Fruit fly (Drosophila melanogaster) whole organism, adult: ENCODE results near the gene smog.

ENCODE experiments used
- CG11617 ChIP-seq: fragments of 200-800 bp; sonication (Bioruptor generic); optimal IDR thresholded peaks from 2 replicates; lab custom pipeline; 2017; ENCODE audit warnings: mild to moderate bottlenecking, missing biosample characterization, missing genetic modification reagents, missing genetic modification characterization
- CG12768 ChIP-seq: fragments of 200-800 bp; sonication (Bioruptor generic); optimal IDR thresholded peaks from 2 replicates; lab custom pipeline; 2017; ENCODE audit warnings: missing biosample characterization, missing genetic modification characterization, mild to moderate bottlenecking, moderate library complexity, missing genetic modification reagents
- CG14711 ChIP-seq: fragments of 200-800 bp; sonication (Bioruptor generic); optimal IDR thresholded peaks from 2 replicates; lab custom pipeline; 2018; ENCODE audit warnings: missing biosample characterization, mild to moderate bottlenecking, missing genetic modification characterization, moderate library complexity
- CG1620 ChIP-seq: fragments of 200-800 bp; sonication (Bioruptor generic); optimal IDR thresholded peaks from 2 replicates; lab custom pipeline; 2016; ENCODE audit warnings: missing biosample characterization, missing genetic modification characterization
- CG33017 ChIP-seq: fragments of 200-800 bp; sonication (Bioruptor generic); optimal IDR thresholded peaks from 2 replicates; lab custom pipeline; 2018; ENCODE audit warnings: missing biosample characterization, mild to moderate bottlenecking, missing genetic modification characterization, moderate library complexity
- CG5204 ChIP-seq: fragments of 200-800 bp; sonication (Bioruptor generic); optimal IDR thresholded peaks from 2 replicates; lab custom pipeline; 2016; ENCODE audit warnings: missing biosample characterization, missing genetic modification characterization
- CG7045 ChIP-seq: fragments of 200-800 bp; sonication (Bioruptor generic); optimal IDR thresholded peaks from 2 replicates; lab custom pipeline; 2017; ENCODE audit warnings: missing biosample characterization, mild to moderate bottlenecking, missing genetic modification characterization
- CG7101 ChIP-seq: fragments of 200-800 bp; sonication (Bioruptor generic); optimal IDR thresholded peaks from 2 replicates; lab custom pipeline; 2018; ENCODE audit warnings: missing biosample characterization, mild to moderate bottlenecking, missing genetic modification characterization, moderate library complexity
- Clk ChIP-seq: fragments of 200-800 bp; sonication (Bioruptor generic); optimal IDR thresholded peaks from 2 replicates; lab custom pipeline; 2017; ENCODE audit warnings: missing biosample characterization, missing genetic modification characterization
- Crg-1 ChIP-seq: fragments of 200-800 bp; sonication (Bioruptor generic); optimal IDR thresholded peaks from 2 replicates; lab custom pipeline; 2016; ENCODE audit warnings: missing biosample characterization, missing genetic modification characterization
- Hr96 ChIP-seq: fragments of 200-800 bp; sonication (Bioruptor generic); optimal IDR thresholded peaks from 2 replicates; lab custom pipeline; 2016; ENCODE audit warnings: missing biosample characterization, missing genetic modification characterization
- Mnt ChIP-seq: fragments of 200-800 bp; sonication (Bioruptor generic); optimal IDR thresholded peaks from 2 replicates; lab custom pipeline; 2016; ENCODE audit warnings: missing biosample characterization, mild to moderate bottlenecking, missing genetic modification characterization
- bab1 ChIP-seq: fragments of 200-800 bp; sonication (Bioruptor generic); optimal IDR thresholded peaks from 3 replicates; lab custom pipeline; 2019; ENCODE audit warnings: missing biosample characterization, mild to moderate bottlenecking, missing genetic modification characterization, moderate library complexity
- cic ChIP-seq: fragments of 200-800 bp; sonication (Bioruptor generic); optimal IDR thresholded peaks from 2 replicates; lab custom pipeline; 2017; ENCODE audit warnings: missing biosample characterization, mild to moderate bottlenecking, missing genetic modification characterization, moderate library complexity
- cnc ChIP-seq, 2 experiments: fragments of >200 bp; optimal IDR thresholded peaks; 2 replicates each; lab custom pipeline; 2017
- kay ChIP-seq: fragments of 200-800 bp; sonication (Bioruptor generic); peaks from one replicate; lab custom pipeline; 2016; ENCODE audit warnings: missing biosample characterization, missing genetic modification characterization, borderline replicate concordance
- ovo ChIP-seq: fragments of 200-800 bp; sonication (Bioruptor generic); optimal IDR thresholded peaks from 2 replicates; lab custom pipeline; 2016; ENCODE audit warnings: missing biosample characterization, missing genetic modification characterization
- pad ChIP-seq: fragments of 200-800 bp; sonication (Bioruptor generic); optimal IDR thresholded peaks from 3 replicates; lab custom pipeline; 2017; ENCODE audit warnings: missing biosample characterization, missing genetic modification characterization, mild to moderate bottlenecking, moderate library complexity, missing genetic modification reagents
- tj ChIP-seq: fragments of 200-800 bp; sonication (Bioruptor generic); optimal IDR thresholded peaks from 3 replicates; lab custom pipeline; 2017; ENCODE audit warnings: missing biosample characterization, mild to moderate bottlenecking, missing genetic modification characterization, moderate library complexity
- toe ChIP-seq: fragments of 200-800 bp; sonication (Bioruptor generic); optimal IDR thresholded peaks from 2 replicates; lab custom pipeline; 2016; ENCODE audit warnings: missing biosample characterization, missing genetic modification characterization

smog gene

DNA sequence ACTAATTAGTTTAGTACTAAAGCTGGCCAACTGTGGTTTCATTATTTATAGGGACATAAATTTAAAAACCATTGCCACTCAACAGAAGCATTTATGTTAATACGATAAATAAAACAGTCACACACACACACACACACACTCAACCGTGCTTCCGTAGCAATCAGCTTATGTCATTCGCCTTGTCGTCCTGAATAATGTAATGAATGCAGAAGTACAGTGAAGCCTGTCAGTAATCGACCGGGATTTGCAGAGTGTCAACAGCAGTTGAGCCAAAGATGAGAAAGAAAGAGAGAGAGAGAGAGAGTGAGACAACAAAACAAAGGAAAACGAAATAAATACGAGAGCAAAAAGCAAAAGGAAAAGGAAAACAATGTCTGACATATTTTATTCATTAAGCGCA, 15.7 kb downstream of the smog start:
- no peak for TF ChIP-seq tj (GFP tag; lab: Kevin White, UChicago)
- no peak for TF ChIP-seq CG14711
- no peak for TF ChIP-seq CG33017
- TF ChIP-seq CG7101 (tag; lab: Kevin White, UChicago), result no peak
- no peak for TF ChIP-seq Mnt (GFP tag; lab: Kevin White, UChicago)
- TF ChIP-seq pad (GFP tag; lab: Kevin White, UChicago), result no peak
- no peak for TF ChIP-seq cic (GFP tag; lab: Kevin White, UChicago)
- no peak for TF ChIP-seq CG7045
- no peak for TF ChIP-seq ovo (GFP tag; lab: Kevin White, UChicago)
- no peak for TF ChIP-seq cnc (optimal IDR thresholded peaks at IDR 0.05; lab: Kevin White, UChicago)
- TF ChIP-seq CG5204 (GFP tag; lab: Kevin White, UChicago), result no peak

- TF ChIP-seq tj (GFP tag; lab: Kevin White, UChicago) (no peak), kay (GFP tag; lab: Kevin White, UChicago) (no peak), pad (GFP tag; lab: Kevin White, UChicago) (no peak), CG5204 (GFP tag; lab: Kevin White, UChicago) (no peak), toe (GFP tag; lab: Kevin White, UChicago) (no peak), CG11617 (GFP tag; lab: Kevin White, UChicago) (no peak), Clk (GFP tag; lab: Kevin White, UChicago) (no peak), bab1 (no peak), ovo (GFP tag; lab: Kevin White, UChicago) (no peak)
Measured at dm6 chr2L:4882131-4883022, 29.7 kb downstream of the smog start.

DNA sequence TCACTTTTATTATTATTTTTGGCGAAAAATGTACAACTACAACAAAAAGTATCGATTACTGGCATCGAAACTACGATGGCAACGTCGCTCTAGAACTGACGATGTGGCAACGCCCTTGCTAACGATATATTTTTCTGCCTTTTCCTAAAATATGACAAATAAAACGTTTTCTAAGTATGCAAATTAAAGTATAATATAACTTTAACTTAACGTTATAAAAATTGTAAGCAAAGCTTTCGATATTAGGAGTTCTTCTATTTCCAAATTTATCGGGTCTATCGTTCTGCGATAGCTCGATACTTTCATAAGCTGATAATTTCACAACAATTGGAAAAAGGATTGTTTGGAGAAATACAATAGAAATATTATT, 30.3 kb downstream of the smog start, which contains the start of the genes Cf2 and CG3008:
Gene Cf2 (minus strand): TSS at position 85 of the 370 bp plus-strand sequence.
Gene CG3008 (plus strand): TSS at position 276 of the 370 bp plus-strand sequence.
- TF ChIP-seq Crg-1 (GFP tag; lab: Kevin White, UChicago) (no peak), CG1620 (GFP tag; lab: Kevin White, UChicago) (no peak), tj (GFP tag; lab: Kevin White, UChicago) (peak; percentile 15), Mnt (GFP tag; lab: Kevin White, UChicago) (peak; percentile 7)

DNA sequence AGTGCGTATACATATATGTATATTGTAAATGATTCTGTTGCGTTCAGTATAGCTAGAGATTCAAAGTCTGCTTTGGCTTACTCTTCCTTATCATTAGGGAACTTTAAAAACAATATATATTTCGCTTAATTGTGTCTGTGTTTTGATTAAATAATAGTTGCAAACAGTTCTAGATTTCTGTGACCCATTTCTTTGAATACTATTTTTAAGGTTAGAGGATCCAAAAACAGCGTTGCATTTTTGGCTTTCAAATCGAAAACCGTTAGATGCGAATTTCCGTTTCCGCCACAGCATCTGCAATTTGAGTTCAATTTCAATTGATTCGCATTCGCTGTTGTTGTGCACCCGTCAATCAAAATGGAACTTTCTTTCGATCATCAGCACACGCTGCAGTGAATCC, 33.5 kb downstream of the smog start:
- no peak for TF ChIP-seq Mnt (GFP tag; lab: Kevin White, UChicago)
- no peak for TF ChIP-seq pad (GFP tag; lab: Kevin White, UChicago)
- no peak for TF ChIP-seq CG11617 (GFP tag; lab: Kevin White, UChicago)
- TF ChIP-seq CG7101 (tag; lab: Kevin White, UChicago), result no peak

dm6 chr2L:4886645-4887044, 34.0 kb downstream of the smog start:
- TF ChIP-seq pad (GFP tag; lab: Kevin White, UChicago), result no peak
- no peak for TF ChIP-seq ovo (GFP tag; lab: Kevin White, UChicago)
- TF ChIP-seq CG7101 (tag; lab: Kevin White, UChicago), result no peak
- TF ChIP-seq CG5204 (GFP tag; lab: Kevin White, UChicago), result no peak
- TF ChIP-seq CG1620 (GFP tag; lab: Kevin White, UChicago), result no peak
- TF ChIP-seq CG14711, result no peak
- no peak for TF ChIP-seq kay (GFP tag; lab: Kevin White, UChicago)
- TF ChIP-seq cic (GFP tag; lab: Kevin White, UChicago), result no peak
- no peak for TF ChIP-seq Hr96 (GFP tag; lab: Kevin White, UChicago)
- TF ChIP-seq bab1, result no peak
- no peak for TF ChIP-seq CG7045
- TF ChIP-seq toe (GFP tag; lab: Kevin White, UChicago), result no peak
- no peak for TF ChIP-seq cnc (optimal IDR thresholded peaks at IDR 0.05; lab: Kevin White, UChicago)
- no peak for TF ChIP-seq Mnt (GFP tag; lab: Kevin White, UChicago)

DNA sequence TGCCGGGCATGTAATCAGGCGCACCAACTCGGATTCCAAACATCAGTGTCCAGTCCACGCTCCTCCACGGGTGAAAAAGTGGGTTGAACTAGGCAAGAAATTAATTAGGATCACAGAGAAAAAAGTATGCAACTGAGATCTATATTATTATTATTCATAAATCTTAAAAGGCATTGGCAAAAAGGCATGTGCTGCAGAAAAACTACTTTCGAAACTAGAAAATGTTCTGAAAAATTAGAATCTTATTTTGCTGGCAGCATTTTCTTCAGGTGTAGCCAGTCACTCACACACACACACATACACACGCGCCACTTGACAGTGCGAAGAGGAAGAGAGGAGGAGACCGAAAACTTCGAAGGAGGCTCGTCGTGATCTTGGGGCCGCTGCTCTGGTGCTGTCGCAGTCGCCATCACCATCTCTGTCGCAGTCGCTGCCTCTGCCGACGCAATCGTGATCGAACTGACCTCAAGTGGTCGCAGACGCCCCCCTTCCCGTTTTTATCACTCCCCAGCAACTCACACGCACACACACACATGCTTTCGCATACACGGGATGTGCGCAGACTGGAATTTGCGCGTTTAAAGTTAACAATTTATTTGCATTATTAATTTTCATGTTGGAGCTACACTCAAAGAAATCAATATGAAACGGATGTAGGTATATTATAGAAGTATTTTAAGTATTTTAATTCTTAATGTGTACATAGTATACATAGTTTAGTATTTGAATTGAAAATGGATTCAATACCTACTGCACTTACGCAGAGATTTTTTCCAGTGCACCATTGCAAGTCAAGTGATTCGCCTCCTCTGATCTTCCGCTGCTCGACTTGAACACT, 34.9 kb downstream of the smog start:
- peak; percentile 48 for TF ChIP-seq CG14711
- TF ChIP-seq CG7045, result peak; percentile 6
- no peak for TF ChIP-seq pad (GFP tag; lab: Kevin White, UChicago)
- peak; percentile 4 for TF ChIP-seq bab1
- TF ChIP-seq CG7101 (tag; lab: Kevin White, UChicago), result peak; percentile 19
- TF ChIP-seq CG12768 (GFP tag; lab: Kevin White, UChicago), result peak; percentile 5
- TF ChIP-seq toe (GFP tag; lab: Kevin White, UChicago), result no peak
- peak; percentile 42 for TF ChIP-seq CG33017
